Worm (Caenorhabditis elegans) whole organism, L4 larva: ENCODE measurements around the gene C38D9.8.

Experiments
- ces-1 ChIP-seq: fragments of 150-350 bp; sonication (generic microtip); optimal IDR thresholded peaks from 4 replicates; lab custom pipeline; 2014; ENCODE audit warnings: missing biosample characterization, missing genetic modification reagents, missing genetic modification characterization
- cey-2 ChIP-seq: sonication (generic microtip); optimal IDR thresholded peaks from 3 replicates; lab custom pipeline; 2017; ENCODE audit warnings: missing genetic modification characterization, mild to moderate bottlenecking, missing compliant biosample characterization, antibody characterized with exemption, borderline replicate concordance; ENCODE audit not compliant: insufficient read depth

DNA sequence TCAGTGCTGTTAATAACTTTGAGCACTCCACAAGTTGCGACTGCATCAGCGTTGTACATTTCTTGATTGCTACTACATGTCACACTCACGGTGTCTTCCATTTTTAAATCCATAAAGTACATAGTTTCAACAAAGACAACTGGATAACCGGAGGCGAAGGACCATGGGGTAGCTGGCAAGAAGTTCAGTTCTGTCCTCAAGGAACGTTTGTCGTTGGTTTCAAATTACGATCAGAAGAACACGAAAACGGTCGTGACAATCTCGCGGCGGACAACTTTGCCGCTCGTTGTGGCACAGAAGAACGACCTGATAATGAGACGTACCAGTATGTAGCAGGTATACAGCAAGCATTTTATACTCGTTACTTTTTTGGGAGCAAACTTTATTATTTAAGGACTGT, 20.0 kb downstream of the C38D9.8 start, which contains the start of gene C18D4.3:
- TF ChIP-seq cey-2 (tag; lab: Kevin White, UChicago): no peak
- no peak for TF ChIP-seq ces-1 (GFP tag; lab: Kevin White, UChicago)
